Fruit fly (Drosophila melanogaster) Kc167 (cell line): ENCODE measurements around the gene CG32726.

Source experiments
- insv ChIP-seq: fragments of >200 bp; optimal IDR thresholded peaks from 3 replicates; lab custom pipeline; 2018; ENCODE audit warnings: missing external identifiers
- psq ChIP-seq: fragments of >200 bp; optimal IDR thresholded peaks from 2 replicates; lab custom pipeline; 2017; ENCODE audit warnings: missing external identifiers

DNA sequence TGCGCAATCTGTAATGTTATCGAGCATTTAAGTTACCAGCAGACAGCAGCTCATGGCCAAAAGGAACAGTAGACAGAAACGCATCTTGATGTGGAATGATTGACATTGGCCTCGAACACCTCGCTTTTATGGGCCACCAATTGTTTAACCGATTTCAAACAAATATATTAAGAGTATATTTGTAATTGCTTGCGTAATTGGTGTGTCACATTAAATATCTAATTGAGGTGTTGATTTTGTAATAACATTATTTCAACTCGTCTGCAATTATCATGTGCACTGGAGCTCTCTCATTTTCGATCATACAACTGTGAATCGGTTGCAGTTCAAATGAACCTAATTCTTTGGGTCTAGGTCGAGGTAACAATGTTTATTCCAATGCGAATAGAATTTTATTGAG, at the start of gene CG32726:
- TF ChIP-seq psq (lab: Kevin White, UChicago), result no peak
- no peak for TF ChIP-seq insv
